Fruit fly (Drosophila melanogaster) whole organism, adult: ENCODE data around the gene CG33223.

Experiments
- CG11617 ChIP-seq: fragments of 200-800 bp; sonication (Bioruptor generic); optimal IDR thresholded peaks from 2 replicates; lab custom pipeline; 2017; ENCODE audit warnings: mild to moderate bottlenecking, missing biosample characterization, missing genetic modification reagents, missing genetic modification characterization
- CG12768 ChIP-seq: fragments of 200-800 bp; sonication (Bioruptor generic); optimal IDR thresholded peaks from 2 replicates; lab custom pipeline; 2017; ENCODE audit warnings: missing biosample characterization, missing genetic modification characterization, mild to moderate bottlenecking, moderate library complexity, missing genetic modification reagents
- CG14711 ChIP-seq: fragments of 200-800 bp; sonication (Bioruptor generic); optimal IDR thresholded peaks from 2 replicates; lab custom pipeline; 2018; ENCODE audit warnings: missing biosample characterization, mild to moderate bottlenecking, missing genetic modification characterization, moderate library complexity
- CG1620 ChIP-seq: fragments of 200-800 bp; sonication (Bioruptor generic); optimal IDR thresholded peaks from 2 replicates; lab custom pipeline; 2016; ENCODE audit warnings: missing biosample characterization, missing genetic modification characterization
- CG33017 ChIP-seq: fragments of 200-800 bp; sonication (Bioruptor generic); optimal IDR thresholded peaks from 2 replicates; lab custom pipeline; 2018; ENCODE audit warnings: missing biosample characterization, mild to moderate bottlenecking, missing genetic modification characterization, moderate library complexity
- CG5204 ChIP-seq: fragments of 200-800 bp; sonication (Bioruptor generic); optimal IDR thresholded peaks from 2 replicates; lab custom pipeline; 2016; ENCODE audit warnings: missing biosample characterization, missing genetic modification characterization
- CG7045 ChIP-seq: fragments of 200-800 bp; sonication (Bioruptor generic); optimal IDR thresholded peaks from 2 replicates; lab custom pipeline; 2017; ENCODE audit warnings: missing biosample characterization, mild to moderate bottlenecking, missing genetic modification characterization
- CG7101 ChIP-seq: fragments of 200-800 bp; sonication (Bioruptor generic); optimal IDR thresholded peaks from 2 replicates; lab custom pipeline; 2018; ENCODE audit warnings: missing biosample characterization, mild to moderate bottlenecking, missing genetic modification characterization, moderate library complexity
- Clk ChIP-seq: fragments of 200-800 bp; sonication (Bioruptor generic); optimal IDR thresholded peaks from 2 replicates; lab custom pipeline; 2017; ENCODE audit warnings: missing biosample characterization, missing genetic modification characterization
- Crg-1 ChIP-seq: fragments of 200-800 bp; sonication (Bioruptor generic); optimal IDR thresholded peaks from 2 replicates; lab custom pipeline; 2016; ENCODE audit warnings: missing biosample characterization, missing genetic modification characterization
- Hr96 ChIP-seq: fragments of 200-800 bp; sonication (Bioruptor generic); optimal IDR thresholded peaks from 2 replicates; lab custom pipeline; 2016; ENCODE audit warnings: missing biosample characterization, missing genetic modification characterization
- Mnt ChIP-seq: fragments of 200-800 bp; sonication (Bioruptor generic); optimal IDR thresholded peaks from 2 replicates; lab custom pipeline; 2016; ENCODE audit warnings: missing biosample characterization, mild to moderate bottlenecking, missing genetic modification characterization
- bab1 ChIP-seq: fragments of 200-800 bp; sonication (Bioruptor generic); optimal IDR thresholded peaks from 3 replicates; lab custom pipeline; 2019; ENCODE audit warnings: missing biosample characterization, mild to moderate bottlenecking, missing genetic modification characterization, moderate library complexity
- cic ChIP-seq: fragments of 200-800 bp; sonication (Bioruptor generic); optimal IDR thresholded peaks from 2 replicates; lab custom pipeline; 2017; ENCODE audit warnings: missing biosample characterization, mild to moderate bottlenecking, missing genetic modification characterization, moderate library complexity
- cnc ChIP-seq, 2 experiments: fragments of >200 bp; optimal IDR thresholded peaks; 2 replicates each; lab custom pipeline; 2017
- kay ChIP-seq: fragments of 200-800 bp; sonication (Bioruptor generic); peaks from one replicate; lab custom pipeline; 2016; ENCODE audit warnings: missing biosample characterization, missing genetic modification characterization, borderline replicate concordance
- ovo ChIP-seq: fragments of 200-800 bp; sonication (Bioruptor generic); optimal IDR thresholded peaks from 2 replicates; lab custom pipeline; 2016; ENCODE audit warnings: missing biosample characterization, missing genetic modification characterization
- pad ChIP-seq: fragments of 200-800 bp; sonication (Bioruptor generic); optimal IDR thresholded peaks from 3 replicates; lab custom pipeline; 2017; ENCODE audit warnings: missing biosample characterization, missing genetic modification characterization, mild to moderate bottlenecking, moderate library complexity, missing genetic modification reagents
- tj ChIP-seq: fragments of 200-800 bp; sonication (Bioruptor generic); optimal IDR thresholded peaks from 3 replicates; lab custom pipeline; 2017; ENCODE audit warnings: missing biosample characterization, mild to moderate bottlenecking, missing genetic modification characterization, moderate library complexity
- toe ChIP-seq: fragments of 200-800 bp; sonication (Bioruptor generic); optimal IDR thresholded peaks from 2 replicates; lab custom pipeline; 2016; ENCODE audit warnings: missing biosample characterization, missing genetic modification characterization

CG33223 gene

DNA sequence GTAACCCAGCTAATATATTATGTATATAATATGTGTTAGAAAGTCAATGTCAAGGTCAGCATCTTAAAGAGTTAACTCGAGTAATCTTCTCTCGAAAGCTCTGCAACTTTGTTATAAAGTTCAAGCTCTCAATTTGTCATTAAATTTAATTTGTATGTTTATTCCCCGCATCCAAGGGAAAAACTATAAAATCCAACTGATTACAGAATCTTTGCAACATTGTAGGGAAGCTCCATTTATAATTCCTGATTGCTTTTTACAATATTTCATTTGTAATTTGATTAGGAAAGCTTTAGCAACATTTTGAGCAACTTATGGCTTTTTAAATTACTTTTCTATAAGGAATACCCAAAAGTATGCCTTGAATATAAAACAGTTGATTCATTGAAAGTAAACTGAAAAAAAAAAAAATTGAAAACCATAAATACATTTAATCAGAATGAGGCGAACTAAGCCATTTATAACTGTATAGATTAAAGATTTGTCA, 16.9 kb downstream of the CG33223 start:
- TF ChIP-seq bab1 (peak; percentile 32), CG11617 (GFP tag; lab: Kevin White, UChicago) (no peak)

DNA sequence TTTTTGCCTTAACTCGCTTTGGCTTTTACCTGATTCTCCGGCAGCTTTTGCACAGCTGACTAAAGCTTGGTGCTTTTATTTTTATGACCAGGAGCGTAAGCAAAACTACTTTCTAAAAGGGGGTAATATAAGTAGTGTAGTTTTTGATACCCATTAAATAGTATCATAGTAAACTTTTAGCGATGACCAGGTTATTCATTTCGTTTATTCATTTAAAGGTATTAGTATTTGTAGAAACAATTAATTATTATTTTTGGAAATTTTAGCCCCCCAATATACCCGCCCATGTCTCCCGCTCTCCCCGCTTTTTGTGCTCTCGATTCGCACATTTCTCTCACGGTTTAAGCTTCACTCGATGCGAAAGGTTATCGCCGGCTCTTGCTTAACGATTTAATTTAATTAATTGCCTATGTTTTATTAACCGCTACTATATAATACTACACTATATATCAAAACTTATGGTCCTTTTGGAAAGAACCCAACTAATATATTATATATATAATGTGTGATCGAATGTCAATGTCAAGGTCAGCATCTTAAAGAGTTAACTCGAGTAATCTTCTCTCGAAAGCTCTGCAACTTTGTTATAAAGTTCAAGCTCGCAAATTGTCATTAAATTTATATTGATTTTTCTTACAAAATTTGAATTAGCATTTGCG, 19.2 kb downstream of the CG33223 start, which contains the start of gene Sptr:
Sptr (minus strand) TSS at position 61 of the 659 bp plus-strand sequence.
- TF ChIP-seq bab1 (peak; percentile 100), Hr96 (GFP tag; lab: Kevin White, UChicago) (peak; percentile 96), Crg-1 (GFP tag; lab: Kevin White, UChicago) (peak; percentile 99), cnc (optimal IDR thresholded peaks at IDR 0.05; lab: Kevin White, UChicago) (no peak), CG12768 (GFP tag; lab: Kevin White, UChicago) (peak; percentile 92), CG5204 (GFP tag; lab: Kevin White, UChicago) (peak; percentile 87), toe (GFP tag; lab: Kevin White, UChicago) (peak; percentile 90), CG7101 (tag; lab: Kevin White, UChicago) (peak; percentile 99), tj (GFP tag; lab: Kevin White, UChicago) (peak; percentile 92), CG14711 (tag; lab: Kevin White, UChicago) (peak; percentile 97), CG7045 (peak; percentile 91), cic (GFP tag; lab: Kevin White, UChicago) (peak; percentile 82), kay (peak; percentile 97), pad (GFP tag; lab: Kevin White, UChicago) (peak; percentile 92), Mnt (GFP tag; lab: Kevin White, UChicago) (peak; percentile 92), CG11617 (GFP tag; lab: Kevin White, UChicago) (peak; percentile 100), CG1620 (GFP tag; lab: Kevin White, UChicago) (peak; percentile 100), CG33017 (tag; lab: Kevin White, UChicago) (peak; percentile 94), Clk (GFP tag; lab: Kevin White, UChicago) (peak; percentile 72), ovo (GFP tag; lab: Kevin White, UChicago) (peak; percentile 99)

DNA sequence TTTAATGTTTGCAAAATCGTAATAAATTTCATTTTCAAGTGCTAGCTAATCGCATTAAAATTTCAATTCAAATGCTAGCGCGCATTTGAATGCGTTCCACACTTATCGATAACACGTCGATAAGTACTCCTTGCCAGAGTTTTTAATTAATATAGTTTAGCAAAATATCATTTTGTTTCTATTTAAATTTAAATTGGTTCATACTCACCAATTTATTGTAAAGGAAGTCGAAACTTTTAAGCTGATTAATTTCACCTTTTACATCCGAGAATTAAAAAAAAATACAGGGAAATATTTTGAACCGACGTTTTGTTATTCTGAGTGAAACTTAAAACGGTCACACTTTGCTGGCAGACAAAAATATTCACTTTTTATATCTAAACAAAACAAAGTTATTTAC, 22.5 kb downstream of the CG33223 start, which contains the start of gene Es2:
Es2 (plus strand) TSS at position 333 of the 400 bp plus-strand sequence.
- TF ChIP-seq CG11617 (GFP tag; lab: Kevin White, UChicago) (no peak), CG33017 (tag; lab: Kevin White, UChicago) (no peak), bab1 (peak; percentile 67), CG7045 (no peak), Clk (GFP tag; lab: Kevin White, UChicago) (no peak)

DNA sequence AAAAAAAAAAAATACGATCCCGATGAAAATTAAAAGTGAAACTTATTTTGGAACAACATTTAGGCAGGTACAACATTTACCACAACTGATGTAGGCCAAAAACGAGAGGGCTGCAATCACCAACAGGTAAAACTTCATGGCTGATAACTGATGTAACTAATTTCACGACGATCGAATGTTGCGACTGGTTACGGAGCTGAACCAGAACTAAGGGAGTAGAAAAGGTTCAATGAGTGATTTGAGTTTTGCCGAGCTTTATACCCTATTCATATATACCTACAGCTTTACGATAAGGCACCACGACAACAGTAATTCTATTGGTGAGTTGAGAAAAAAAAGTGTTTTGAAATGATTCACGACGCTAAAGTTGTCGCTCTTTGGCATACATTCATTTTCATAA, 23.0 kb downstream of the CG33223 start, which contains the start of gene CG15347:
CG15347 (minus strand) TSS at position 213 of the 400 bp plus-strand sequence.
- TF ChIP-seq CG5204 (GFP tag; lab: Kevin White, UChicago), result no peak
- TF ChIP-seq cic (GFP tag; lab: Kevin White, UChicago), result peak; percentile 2
- no peak for TF ChIP-seq tj (GFP tag; lab: Kevin White, UChicago)
- TF ChIP-seq CG33017 (tag; lab: Kevin White, UChicago), result no peak
- peak; percentile 2 for TF ChIP-seq Crg-1 (GFP tag; lab: Kevin White, UChicago)
- no peak for TF ChIP-seq Clk (GFP tag; lab: Kevin White, UChicago)
- TF ChIP-seq kay, result no peak
- TF ChIP-seq CG1620 (GFP tag; lab: Kevin White, UChicago), result no peak
- peak; percentile 6 for TF ChIP-seq Mnt (GFP tag; lab: Kevin White, UChicago)
- no peak for TF ChIP-seq CG12768 (GFP tag; lab: Kevin White, UChicago)

DNA sequence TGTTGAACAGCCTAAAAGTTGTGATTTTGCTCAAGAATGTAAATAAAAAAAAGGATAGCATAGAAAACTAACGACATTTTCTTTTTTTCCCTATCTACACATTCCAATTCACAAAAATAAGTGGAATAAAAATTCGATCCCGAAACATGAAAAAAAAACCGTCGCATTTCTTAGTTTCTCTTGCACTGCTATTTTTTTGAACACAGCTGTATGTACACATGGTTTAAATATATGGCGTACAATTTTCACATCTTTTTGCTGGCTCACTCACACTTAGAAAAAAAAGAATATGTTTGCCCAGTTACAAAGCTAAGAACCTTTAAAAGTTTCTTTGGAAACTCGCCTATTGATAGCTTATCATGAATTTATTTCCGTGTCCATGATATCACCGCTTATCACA, 23.5 kb downstream of the CG33223 start:
- TF ChIP-seq kay, result peak; percentile 34
- no peak for TF ChIP-seq CG1620 (GFP tag; lab: Kevin White, UChicago)

DNA sequence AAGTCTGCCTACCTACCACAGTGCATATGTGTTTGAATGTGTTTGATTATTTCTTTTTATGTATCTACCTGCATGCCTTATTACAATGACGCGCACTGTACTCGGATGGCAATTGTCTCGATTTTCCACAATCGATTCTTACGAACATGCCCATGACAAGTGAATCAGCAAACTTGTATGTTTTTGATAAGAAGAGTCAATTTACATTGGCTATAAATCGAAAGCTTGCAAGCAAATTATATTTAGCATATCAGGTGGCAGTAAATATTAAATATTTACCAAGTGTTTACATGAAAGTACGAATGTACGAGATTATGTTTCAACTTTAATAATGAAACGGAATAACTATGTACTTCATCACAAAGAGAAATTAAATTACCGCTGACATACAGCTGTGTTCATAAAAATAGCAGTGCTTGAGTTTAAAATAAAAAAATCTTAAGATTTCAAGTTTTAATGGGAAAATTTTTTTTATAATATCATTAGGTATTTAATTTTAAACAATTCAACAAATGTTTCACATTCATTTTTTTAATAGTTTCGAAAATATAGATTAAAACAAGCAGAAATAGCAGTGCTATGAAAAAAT, 24.1 kb downstream of the CG33223 start:
- TF ChIP-seq Hr96 (GFP tag; lab: Kevin White, UChicago) (no peak), CG7101 (tag; lab: Kevin White, UChicago) (no peak), toe (GFP tag; lab: Kevin White, UChicago) (no peak), Clk (GFP tag; lab: Kevin White, UChicago) (no peak), pad (GFP tag; lab: Kevin White, UChicago) (no peak)

DNA sequence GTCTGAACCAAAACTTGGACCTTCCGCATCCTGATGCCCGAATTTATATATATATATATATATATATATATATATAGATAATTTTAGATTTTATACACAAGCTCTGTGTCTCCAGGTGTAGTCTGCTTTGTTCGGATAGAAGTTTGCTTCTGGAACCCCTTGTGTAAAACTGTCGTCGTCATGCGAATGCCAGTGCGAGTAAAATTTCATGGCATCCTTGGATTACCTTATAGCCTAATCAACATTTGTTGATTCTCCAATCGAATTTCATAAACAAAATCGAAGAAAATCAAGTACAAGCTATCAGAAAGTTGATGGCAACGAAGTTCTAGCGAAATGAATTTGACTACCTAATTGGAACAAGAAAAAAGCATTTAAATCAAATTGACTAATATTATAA, 26.2 kb downstream of the CG33223 start, which contains the start of gene CG32713:
CG32713 (minus strand) TSS at position 101 of the 400 bp plus-strand sequence.
- TF ChIP-seq Crg-1 (GFP tag; lab: Kevin White, UChicago) (no peak), cic (GFP tag; lab: Kevin White, UChicago) (no peak)
